Worm (Caenorhabditis elegans): ENCODE measurements around the gene Y57E12AL.1.

Y57E12AL.1 gene

ce11 chrV:7075646-7076045 is 15.3 kb downstream of the Y57E12AL.1 start, which contains the start of gene npa-1 (continued):
- TF ChIP-seq fkh-10 (GFP tag; optimal IDR thresholded peaks at IDR 0.05) (no peak), dmd-6 (GFP tag; IDR thresholded peaks at IDR 0.05) (peak; percentile 43), mes-2 (tag; optimal IDR thresholded peaks at IDR 0.05; ENCODE audit: poor library complexity, severe bottlenecking) (peak; percentile 18), tra-1 (GFP tag; IDR thresholded peaks at IDR 0.05) (no peak), egl-43 (GFP tag; IDR thresholded peaks at IDR 0.05) (no peak), mxl-2 (GFP tag; conservative IDR thresholded peaks at IDR 0.05) (no peak), nhr-77 (tag; optimal IDR thresholded peaks at IDR 0.05) (peak; percentile 13), dve-1 (tag; optimal IDR thresholded peaks at IDR 0.05; ENCODE audit: insufficient read depth) (peak; percentile 26), lin-39 (tag; optimal IDR thresholded peaks at IDR 0.05) (no peak), egl-27 (tag; optimal IDR thresholded peaks at IDR 0.05) (no peak), snpc-4 (tag; optimal IDR thresholded peaks at IDR 0.05) (no peak), nhr-42 (GFP tag; IDR thresholded peaks at IDR 0.05) (no peak), R02D3.7 (tag; optimal IDR thresholded peaks at IDR 0.05) (no peak), pqm-1 (tag; optimal IDR thresholded peaks at IDR 0.05) (peak; percentile 60), ceh-82 (tag; optimal IDR thresholded peaks at IDR 0.05) (no peak), saeg-2 (GFP tag; IDR thresholded peaks at IDR 0.05) (no peak), spr-1 (tag; optimal IDR thresholded peaks at IDR 0.05) (no peak), F37D6.2 (tag; optimal IDR thresholded peaks at IDR 0.05) (no peak), rbr-2 (tag; optimal IDR thresholded peaks at IDR 0.05) (no peak), nhr-48 (tag; optimal IDR thresholded peaks at IDR 0.05) (no peak), dpl-1 (GFP tag; optimal IDR thresholded peaks at IDR 0.05) (no peak), ztf-11 (tag; optimal IDR thresholded peaks at IDR 0.05) (no peak), mdt-29 (GFP tag; IDR thresholded peaks at IDR 0.05) (no peak), F44E2.7 (GFP tag; IDR thresholded peaks at IDR 0.05) (no peak), aly-2 (tag; optimal IDR thresholded peaks at IDR 0.05) (no peak), F10B5.3 (tag; optimal IDR thresholded peaks at IDR 0.05) (no peak), T26A8.4 (GFP tag; IDR thresholded peaks at IDR 0.05) (no peak), fos-1 (tag; optimal IDR thresholded peaks at IDR 0.05) (no peak), Y5F2A.4 (GFP tag; optimal IDR thresholded peaks at IDR 0.05) (no peak), T20F7.1 (GFP tag; optimal IDR thresholded peaks at IDR 0.05) (no peak), nhr-28 (tag; optimal IDR thresholded peaks at IDR 0.05) (peak; percentile 75), mep-1 (tag; optimal IDR thresholded peaks at IDR 0.05) (no peak), nhr-111 (GFP tag; optimal IDR thresholded peaks at IDR 0.05) (no peak), tag-97 (GFP tag; IDR thresholded peaks at IDR 0.05) (no peak), ceh-20 (GFP tag; IDR thresholded peaks at IDR 0.05) (no peak)

- TF ChIP-seq cey-2 (tag; optimal IDR thresholded peaks at IDR 0.05; ENCODE audit: borderline replicate concordance, insufficient read depth) (no peak), lin-38 (GFP tag; IDR thresholded peaks at IDR 0.05) (no peak), daf-16 (GFP tag; optimal IDR thresholded peaks at IDR 0.05) (no peak), daf-16 (tag; optimal IDR thresholded peaks at IDR 0.05) (peak; percentile 87), ceh-44 (GFP tag; IDR thresholded peaks at IDR 0.05) (no peak), F44E2.7 (GFP tag; IDR thresholded peaks at IDR 0.05) (no peak), F37D6.2 (tag; optimal IDR thresholded peaks at IDR 0.05) (no peak), hlh-30 (tag; optimal IDR thresholded peaks at IDR 0.05; ENCODE audit: insufficient read depth) (peak; percentile 34), nhr-28 (tag; optimal IDR thresholded peaks at IDR 0.05) (peak; percentile 98), tra-1 (GFP tag; IDR thresholded peaks at IDR 0.05) (peak; percentile 22; the same call in 1 of the 2 replicates), nhr-25 (tag; optimal IDR thresholded peaks at IDR 0.05; ENCODE audit: borderline replicate concordance, insufficient read depth) (no peak), arid-1 (GFP tag; conservative IDR thresholded peaks at IDR 0.05) (no peak), egl-27 (tag; optimal IDR thresholded peaks at IDR 0.05) (no peak), sdz-12 (GFP tag; optimal IDR thresholded peaks at IDR 0.05) (no peak), hlh-11 (tag; optimal IDR thresholded peaks at IDR 0.05) (peak; percentile 20), lin-1 (GFP tag; IDR thresholded peaks at IDR 0.05) (no peak), lin-29 (GFP tag; IDR thresholded peaks at IDR 0.05) (no peak), mes-2 (tag; optimal IDR thresholded peaks at IDR 0.05; ENCODE audit: poor library complexity, severe bottlenecking) (peak; percentile 41), hif-1 (tag; optimal IDR thresholded peaks at IDR 0.05) (peak in 1 of 2 experiments; percentile 25), nhr-77 (tag; optimal IDR thresholded peaks at IDR 0.05) (peak; percentile 33), aly-2 (tag; optimal IDR thresholded peaks at IDR 0.05) (no peak), ztf-7 (tag; optimal IDR thresholded peaks at IDR 0.05) (no peak), nhr-41 (GFP tag; IDR thresholded peaks at IDR 0.05) (no peak), lin-13 (GFP tag; optimal IDR thresholded peaks at IDR 0.05) (no peak)
Observed at ce11 chrV:7076161-7076560, 15.8 kb downstream of the Y57E12AL.1 start.

Data from whole organism, L4 larva.